Worm (Caenorhabditis elegans) whole organism, L4 larva: ENCODE data around the gene clec-227.

Source experiments
- F37D6.2 ChIP-seq: sonication (generic microtip); optimal IDR thresholded peaks from 2 replicates; lab custom pipeline; 2016; ENCODE audit warnings: mild to moderate bottlenecking, missing genetic modification characterization, missing compliant biosample characterization
- ceh-82 ChIP-seq: sonication (generic microtip); optimal IDR thresholded peaks from 2 replicates; lab custom pipeline; 2017; ENCODE audit warnings: missing biosample characterization, missing genetic modification characterization
- egl-27 ChIP-seq: sonication (generic microtip); optimal IDR thresholded peaks from 3 replicates; lab custom pipeline; 2017; ENCODE audit warnings: missing biosample characterization, missing genetic modification reagents, missing genetic modification characterization
- mdl-1 ChIP-seq, 2 experiments: fragments of 150-350 bp in 1 of 2; sonication (generic microtip) in 1 of 2; optimal IDR thresholded peaks; 2 replicates each; lab custom pipeline; 2014 to 2017; ENCODE audit warnings: missing biosample characterization in 2 of 2, missing genetic modification characterization in 2 of 2
- mdt-29 ChIP-seq: fragments of 200-800 bp; sonication (Bioruptor generic); IDR thresholded peaks from 2 replicates; pipeline ENCODE4 v1.3.6; 2022; ENCODE audit warnings: missing genetic modification reagents, missing genetic modification characterization, missing compliant biosample characterization
- rbr-2 ChIP-seq: sonication (generic microtip); optimal IDR thresholded peaks from 2 replicates; lab custom pipeline; 2016; ENCODE audit warnings: missing genotype, missing genetic modification characterization, missing compliant biosample characterization
- saeg-2 ChIP-seq: fragments of 200-800 bp; sonication (Bioruptor generic); IDR thresholded peaks from 2 replicates; pipeline ENCODE4 v1.3.6; 2022; ENCODE audit warnings: missing genetic modification reagents, missing genetic modification characterization, missing compliant biosample characterization
- unc-130 ChIP-seq: sonication (generic microtip); optimal IDR thresholded peaks from 2 replicates; lab custom pipeline; 2016; ENCODE audit warnings: missing genetic modification reagents, missing genetic modification characterization, missing compliant biosample characterization
- unc-62 ChIP-seq, 3 experiments: fragments of 150-350 bp in 1 of 3; sonication (generic microtip); optimal IDR thresholded peaks in 2 of 3; peaks in 1 of 3; 1 replicate in 1 of 3; 2 replicates in 2 of 3; lab custom pipeline; 2014 to 2017; ENCODE audit warnings: missing biosample characterization in 3 of 3, missing genetic modification characterization in 3 of 3, missing genetic modification reagents in 3 of 3, missing genotype in 1 of 3
- zip-11 ChIP-seq: fragments of 200-800 bp; sonication (Bioruptor generic); IDR thresholded peaks from 2 replicates; pipeline ENCODE4 v1.3.6; 2022; ENCODE audit warnings: missing genetic modification characterization, missing compliant biosample characterization
- ztf-11 ChIP-seq: fragments of 150-350 bp; optimal IDR thresholded peaks from 2 replicates; lab custom pipeline; 2014; ENCODE audit warnings: missing biosample characterization, missing genetic modification characterization

DNA sequence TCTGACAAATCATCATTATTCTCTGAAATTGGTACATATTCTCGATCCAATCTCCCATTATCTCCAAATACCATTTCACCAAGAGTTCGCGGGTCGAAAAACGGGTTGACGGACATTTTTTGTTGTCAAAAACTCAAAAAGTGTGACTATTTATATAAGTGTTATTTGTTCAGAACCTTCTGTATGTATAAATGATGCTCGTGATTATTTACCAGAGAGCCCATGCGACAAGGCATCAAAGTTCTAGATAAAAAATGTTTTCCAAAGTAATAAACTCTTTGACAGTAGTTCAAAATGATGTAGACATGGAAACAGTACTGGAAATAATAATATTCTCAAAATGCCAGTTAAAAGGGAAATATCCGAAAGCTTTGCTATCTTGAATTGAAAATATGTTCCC lies 9.7 kb upstream of the clec-227 start:
- no peak for TF ChIP-seq mdt-29 (GFP tag; lab: Robert Waterston, UW)
- no peak for TF ChIP-seq F37D6.2
- TF ChIP-seq mdl-1 (tag; optimal IDR thresholded peaks at IDR 0.05; lab: Kevin White, UChicago): no peak
- no peak for TF ChIP-seq rbr-2
- TF ChIP-seq zip-11 (GFP tag; lab: Robert Waterston, UW): no peak
- TF ChIP-seq unc-130 (GFP tag; lab: Kevin White, UChicago): no peak
- no peak for TF ChIP-seq unc-62 (GFP tag; optimal IDR thresholded peaks at IDR 0.05 in 1 of 2; lab: Kevin White, UChicago)
- no peak for TF ChIP-seq unc-62 (tag; optimal IDR thresholded peaks at IDR 0.05; lab: Kevin White, UChicago)
- TF ChIP-seq saeg-2 (GFP tag; lab: Robert Waterston, UW): no peak
- TF ChIP-seq ztf-11 (tag; lab: Kevin White, UChicago): no peak
- no peak for TF ChIP-seq ceh-82 (tag; lab: Kevin White, UChicago)
- no peak for TF ChIP-seq egl-27 (tag; lab: Kevin White, UChicago)
